Fruit fly (Drosophila melanogaster) whole organism, embryonic: Measurements from ENCODE around the gene Sclp.

ENCODE experiments used
- ATbp ChIP-seq: fragments of 200-800 bp; sonication (Bioruptor generic); optimal IDR thresholded peaks from 2 replicates; lab custom pipeline; 2017; ENCODE audit warnings: missing biosample characterization, mild to moderate bottlenecking, missing genetic modification characterization, missing genetic modification reagents
- Antp ChIP-seq: fragments of 200-800 bp; sonication (Bioruptor generic); optimal IDR thresholded peaks from 3 replicates; lab custom pipeline; 2016; ENCODE audit warnings: missing biosample characterization, missing genetic modification characterization
- Atf6 ChIP-seq: fragments of 200-800 bp; sonication (Bioruptor generic); IDR thresholded peaks from 2 replicates; pipeline ENCODE4 v1.3.6; 2022; ENCODE audit warnings: missing biosample characterization, missing genetic modification characterization
- CG10267 ChIP-seq: fragments of 200-800 bp; sonication (Bioruptor generic); optimal IDR thresholded peaks from 2 replicates; lab custom pipeline; 2018; ENCODE audit warnings: missing biosample characterization, mild to moderate bottlenecking, missing genetic modification characterization, moderate library complexity
- CG11504 ChIP-seq: fragments of 200-800 bp; sonication (Bioruptor generic); optimal IDR thresholded peaks from 3 replicates; lab custom pipeline; 2019; ENCODE audit warnings: missing biosample characterization, mild to moderate bottlenecking, missing genetic modification characterization, moderate library complexity
- CG13424 ChIP-seq: fragments of 200-800 bp; sonication (Bioruptor generic); optimal IDR thresholded peaks from 2 replicates; lab custom pipeline; 2019; ENCODE audit warnings: missing biosample characterization, mild to moderate bottlenecking, missing genetic modification characterization, moderate library complexity
- CG1603 ChIP-seq: fragments of 200-800 bp; sonication (Bioruptor generic); optimal IDR thresholded peaks from 2 replicates; lab custom pipeline; 2019; ENCODE audit warnings: missing biosample characterization, mild to moderate bottlenecking, missing genetic modification characterization, moderate library complexity
- CG16779 ChIP-seq: fragments of 200-800 bp; sonication (Bioruptor generic); IDR thresholded peaks from 2 replicates; pipeline ENCODE4 v1.3.6; 2022; ENCODE audit warnings: missing biosample characterization, missing genetic modification characterization
- CG17359 ChIP-seq: fragments of 200-800 bp; sonication (Bioruptor generic); optimal IDR thresholded peaks from 3 replicates; lab custom pipeline; 2018; ENCODE audit warnings: missing biosample characterization, mild to moderate bottlenecking, missing genetic modification characterization, moderate library complexity
- CG1792 ChIP-seq: fragments of 200-800 bp; sonication (Bioruptor generic); optimal IDR thresholded peaks from 2 replicates; lab custom pipeline; 2016; ENCODE audit warnings: missing biosample characterization, missing genetic modification characterization
- CG18599 ChIP-seq: fragments of 200-800 bp; sonication (Bioruptor generic); optimal IDR thresholded peaks from 3 replicates; lab custom pipeline; 2017; ENCODE audit warnings: missing biosample characterization, missing genetic modification characterization, mild to moderate bottlenecking, moderate library complexity, missing genetic modification reagents
- CG2116 ChIP-seq: fragments of 200-800 bp; sonication (Bioruptor generic); optimal IDR thresholded peaks from 3 replicates; lab custom pipeline; 2018; ENCODE audit warnings: missing biosample characterization, mild to moderate bottlenecking, missing genetic modification characterization
- CG2120 ChIP-seq: fragments of 200-800 bp; sonication (Bioruptor generic); optimal IDR thresholded peaks from 3 replicates; lab custom pipeline; 2016; ENCODE audit warnings: missing biosample characterization, missing genetic modification characterization
- CG3163 ChIP-seq: fragments of 200-800 bp; sonication (Bioruptor generic); optimal IDR thresholded peaks from 3 replicates; lab custom pipeline; 2016; ENCODE audit warnings: missing biosample characterization, missing genetic modification characterization
- CG3847 ChIP-seq: fragments of 200-800 bp; sonication (Bioruptor generic); IDR thresholded peaks from 2 replicates; pipeline ENCODE4 v1.3.6; 2022; ENCODE audit warnings: missing biosample characterization, missing genetic modification characterization
- CG3995 ChIP-seq: fragments of 200-800 bp; sonication (Bioruptor generic); optimal IDR thresholded peaks from 3 replicates; lab custom pipeline; 2016; ENCODE audit warnings: missing biosample characterization, missing genetic modification characterization
- CG42726 ChIP-seq: fragments of 200-800 bp; sonication (Bioruptor generic); IDR thresholded peaks from 2 replicates; pipeline ENCODE4 v1.3.6; 2022; ENCODE audit warnings: missing biosample characterization, missing genetic modification characterization; ENCODE audit not compliant: partially characterized antibody
- CG7963 ChIP-seq: fragments of 200-800 bp; sonication (Bioruptor generic); IDR thresholded peaks from 3 replicates; pipeline ENCODE4 v1.3.6; 2022; ENCODE audit warnings: missing biosample characterization, missing genetic modification characterization; ENCODE audit not compliant: partially characterized antibody
- CG8290 ChIP-seq, 3 experiments: fragments of 200-800 bp; sonication (Bioruptor generic); optimal IDR thresholded peaks; 2 replicates each; lab custom pipeline; 2016 to 2019; ENCODE audit warnings: missing biosample characterization in 3 of 3, missing genetic modification characterization in 3 of 3, mild to moderate bottlenecking in 2 of 3, moderate library complexity in 1 of 3
- CG8924 ChIP-seq: fragments of 200-800 bp; optimal IDR thresholded peaks from 3 replicates; lab custom pipeline; 2019; ENCODE audit warnings: missing biosample characterization, mild to moderate bottlenecking, missing genetic modification characterization, moderate library complexity
- CG9609 ChIP-seq: fragments of 200-800 bp; sonication (Bioruptor generic); optimal IDR thresholded peaks from 3 replicates; lab custom pipeline; 2016; ENCODE audit warnings: missing biosample characterization, missing genetic modification characterization
- CoRest ChIP-seq: fragments of 200-800 bp; sonication (Bioruptor generic); optimal IDR thresholded peaks from 3 replicates; lab custom pipeline; 2018; ENCODE audit warnings: missing biosample characterization, mild to moderate bottlenecking, missing genetic modification characterization, moderate library complexity
- Fer1 ChIP-seq: fragments of 200-800 bp; sonication (Bioruptor generic); optimal IDR thresholded peaks from 2 replicates; lab custom pipeline; 2017; ENCODE audit warnings: missing biosample characterization, mild to moderate bottlenecking, missing genetic modification characterization
- H2.0 ChIP-seq: fragments of 200-800 bp; sonication (Bioruptor generic); IDR thresholded peaks from 2 replicates; pipeline ENCODE4 v1.3.6; 2022; ENCODE audit warnings: missing biosample characterization, missing genetic modification characterization
- Hmr ChIP-seq: fragments of 200-800 bp; sonication (Bioruptor generic); optimal IDR thresholded peaks from 3 replicates; lab custom pipeline; 2017; ENCODE audit warnings: mild to moderate bottlenecking, missing biosample characterization, missing genetic modification reagents, missing genetic modification characterization
- Hr3 ChIP-seq: fragments of 200-800 bp; sonication (Bioruptor generic); optimal IDR thresholded peaks from 3 replicates; lab custom pipeline; 2016; ENCODE audit warnings: missing biosample characterization, missing genetic modification characterization
- Jarid2 ChIP-seq: fragments of 200-800 bp; sonication (Bioruptor generic); optimal IDR thresholded peaks from 3 replicates; lab custom pipeline; 2017; ENCODE audit warnings: mild to moderate bottlenecking, missing biosample characterization, missing genetic modification reagents, missing genetic modification characterization
- MESR4 ChIP-seq: fragments of 200-800 bp; sonication (Bioruptor generic); optimal IDR thresholded peaks from 2 replicates; lab custom pipeline; 2018; ENCODE audit warnings: missing biosample characterization, mild to moderate bottlenecking, missing genetic modification characterization, moderate library complexity
- NFAT ChIP-seq: fragments of 200-800 bp; sonication (Bioruptor generic); IDR thresholded peaks from 2 replicates; pipeline ENCODE4 v1.3.6; 2022; ENCODE audit warnings: missing biosample characterization, missing genetic modification characterization
- NK7.1 ChIP-seq: fragments of 200-800 bp; sonication (Bioruptor generic); optimal IDR thresholded peaks from 3 replicates; lab custom pipeline; 2016; ENCODE audit warnings: missing biosample characterization, missing genetic modification characterization
- Optix ChIP-seq: fragments of 200-800 bp; sonication (Bioruptor generic); IDR thresholded peaks from 3 replicates; pipeline ENCODE4 v1.3.6; 2022; ENCODE audit warnings: missing biosample characterization, missing genetic modification characterization
- Poxn ChIP-seq: fragments of 200-800 bp; sonication (Bioruptor generic); IDR thresholded peaks from 2 replicates; pipeline ENCODE4 v1.3.6; 2022; ENCODE audit warnings: missing biosample characterization, missing genetic modification characterization
- Ssrp ChIP-seq: fragments of 200-800 bp; sonication (Bioruptor generic); optimal IDR thresholded peaks from 2 replicates; lab custom pipeline; 2018; ENCODE audit warnings: missing biosample characterization, mild to moderate bottlenecking, missing genetic modification characterization, moderate library complexity
- aop ChIP-seq: fragments of 200-800 bp; sonication (Bioruptor generic); IDR thresholded peaks from 2 replicates; pipeline ENCODE4 v1.3.6; 2022; ENCODE audit warnings: missing biosample characterization, missing genetic modification characterization
- ap ChIP-seq: fragments of 200-800 bp; sonication (Bioruptor generic); IDR thresholded peaks from 2 replicates; pipeline ENCODE4 v1.3.6; 2022; ENCODE audit warnings: missing biosample characterization, missing genetic modification characterization
- bcd ChIP-seq: fragments of 200-800 bp; sonication (Bioruptor generic); optimal IDR thresholded peaks from 2 replicates; lab custom pipeline; 2017; ENCODE audit warnings: missing biosample characterization, mild to moderate bottlenecking, missing genetic modification characterization
- chm ChIP-seq: fragments of 200-800 bp; sonication (Bioruptor generic); IDR thresholded peaks from 2 replicates; pipeline ENCODE4 v1.3.6; 2022; ENCODE audit warnings: missing biosample characterization, missing genetic modification characterization
- crp ChIP-seq, 2 experiments: fragments of 200-800 bp; sonication (Bioruptor generic); optimal IDR thresholded peaks; 2 replicates in 1 of 2; 3 replicates in 1 of 2; lab custom pipeline; 2017; ENCODE audit warnings: missing biosample characterization in 2 of 2, missing genetic modification characterization in 2 of 2, mild to moderate bottlenecking in 1 of 2, moderate library complexity in 1 of 2
- dmrt11E ChIP-seq: fragments of 200-800 bp; sonication (Bioruptor generic); optimal IDR thresholded peaks from 3 replicates; lab custom pipeline; 2018; ENCODE audit warnings: missing biosample characterization, mild to moderate bottlenecking, missing genetic modification characterization, moderate library complexity
- gcm ChIP-seq: fragments of 200-800 bp; sonication (Bioruptor generic); optimal IDR thresholded peaks from 2 replicates; lab custom pipeline; 2019; ENCODE audit warnings: missing biosample characterization, mild to moderate bottlenecking, missing genetic modification characterization, moderate library complexity
- gcm2 ChIP-seq: fragments of 200-800 bp; sonication (Bioruptor generic); optimal IDR thresholded peaks from 2 replicates; lab custom pipeline; 2016; ENCODE audit warnings: missing biosample characterization, missing genetic modification characterization
- jigr1 ChIP-seq: fragments of 200-800 bp; sonication (Bioruptor generic); IDR thresholded peaks from 3 replicates; pipeline ENCODE4 v1.3.6; 2022; ENCODE audit warnings: missing biosample characterization, missing genetic modification characterization
- p53 ChIP-seq: fragments of 200-800 bp; sonication (Bioruptor generic); optimal IDR thresholded peaks from 2 replicates; lab custom pipeline; 2016; ENCODE audit warnings: missing biosample characterization, missing genetic modification characterization
- pan ChIP-seq, 4 experiments: fragments of >200 bp in 3 of 4; fragments of 200-800 bp in 1 of 4; sonication (Bioruptor generic) in 1 of 4; optimal IDR thresholded peaks in 3 of 4; IDR thresholded peaks in 1 of 4; 2 replicates each; pipeline versions ENCODE4 v1.3.6 to Lab custom; 2017 to 2022; ENCODE audit warnings: missing biosample characterization in 2 of 4, missing genetic modification characterization in 2 of 4, mixed read lengths in 1 of 4
- pfk ChIP-seq: fragments of 200-800 bp; sonication (Bioruptor generic); optimal IDR thresholded peaks from 2 replicates; lab custom pipeline; 2018; ENCODE audit warnings: missing biosample characterization, mild to moderate bottlenecking, missing genetic modification characterization, moderate library complexity
- phol ChIP-seq: fragments of 200-800 bp; sonication (Bioruptor generic); optimal IDR thresholded peaks from 3 replicates; lab custom pipeline; 2018; ENCODE audit warnings: missing biosample characterization, mild to moderate bottlenecking, missing genetic modification characterization, moderate library complexity
- ranshi ChIP-seq: fragments of 200-800 bp; sonication (Bioruptor generic); IDR thresholded peaks from 2 replicates; pipeline ENCODE4 v1.3.6; 2022; ENCODE audit warnings: missing biosample characterization, missing genetic modification characterization
- scrt ChIP-seq: fragments of 200-800 bp; sonication (Bioruptor generic); optimal IDR thresholded peaks from 2 replicates; lab custom pipeline; 2018; ENCODE audit warnings: missing biosample characterization, mild to moderate bottlenecking, missing genetic modification characterization, moderate library complexity
- seq ChIP-seq: fragments of 200-800 bp; sonication (Bioruptor generic); IDR thresholded peaks from 2 replicates; pipeline ENCODE4 v1.3.6; 2022; ENCODE audit warnings: missing biosample characterization, missing genetic modification characterization

The Sclp gene

dm6 chrX:11886976-11887375 is 37.5 kb downstream of the Sclp start, which contains the start of the genes CG10353 and SelG (continued):
- TF ChIP-seq Poxn (GFP tag; lab: Robert Waterston, UW) (no peak), CG17359 (tag; lab: Kevin White, UChicago) (no peak), Fer1 (GFP tag; lab: Kevin White, UChicago) (peak; percentile 44), H2.0 (GFP tag; lab: Robert Waterston, UW) (peak; percentile 23; the same call in 1 of the 2 replicates), bcd (GFP tag; lab: Kevin White, UChicago) (peak; percentile 26), pfk (GFP tag; lab: Kevin White, UChicago) (peak; percentile 36), CG1792 (GFP tag; lab: Kevin White, UChicago) (peak; percentile 24), CG3163 (GFP tag; lab: Kevin White, UChicago) (peak; percentile 27), crp (GFP tag; optimal IDR thresholded peaks at IDR 0.05; lab: Kevin White, UChicago) (peak; percentile 77 to 96), CG16779 (GFP tag; lab: Robert Waterston, UW) (peak; percentile 38; the same call in 1 of the 2 replicates), CG2116 (peak; percentile 63), chm (GFP tag; lab: Robert Waterston, UW) (peak; percentile 49; the same call in 1 of the 2 replicates), CG3847 (GFP tag; lab: Robert Waterston, UW) (peak; percentile 68), ATbp (GFP tag; lab: Kevin White, UChicago) (no peak), CG18599 (GFP tag; lab: Kevin White, UChicago) (peak; percentile 26), CG42726 (GFP tag; lab: Robert Waterston, UW) (peak; percentile 70; the same call in 1 of the 2 replicates), Ssrp (tag; lab: Kevin White, UChicago) (no peak), p53 (GFP tag; lab: Kevin White, UChicago) (peak; percentile 27), scrt (GFP tag; lab: Kevin White, UChicago) (peak; percentile 23), Optix (no peak), CG11504 (tag; lab: Kevin White, UChicago) (peak; percentile 48), CG7963 (GFP tag; lab: Robert Waterston, UW) (peak; percentile 63; the same call in 2 of the 3 replicates), CG3995 (GFP tag; lab: Kevin White, UChicago) (peak; percentile 76), dmrt11E (tag; lab: Kevin White, UChicago) (peak; percentile 17), ranshi (no peak), jigr1 (no peak), NFAT (GFP tag; lab: Robert Waterston, UW) (peak; percentile 47; the same call in 1 of the 2 replicates), CG2120 (GFP tag; lab: Kevin White, UChicago) (peak; percentile 75), Antp (GFP tag; lab: Kevin White, UChicago) (peak; percentile 66), CG8924 (peak; percentile 43), gcm (GFP tag; lab: Kevin White, UChicago) (no peak), Hmr (peak; percentile 32), Hr3 (GFP tag; lab: Kevin White, UChicago) (peak; percentile 11), gcm2 (GFP tag; lab: Kevin White, UChicago) (no peak), NK7.1 (GFP tag; lab: Kevin White, UChicago) (peak; percentile 27), CG9609 (GFP tag; lab: Kevin White, UChicago) (peak; percentile 28), Atf6 (GFP tag; lab: Robert Waterston, UW) (no peak; the same call in 1 of the 2 replicates), seq (no peak), pan (optimal IDR thresholded peaks at IDR 0.05; lab: Kevin White, UChicago) (no peak), pan (GFP tag; optimal IDR thresholded peaks at IDR 0.05 in 1 of 2, IDR thresholded peaks at IDR 0.05 in 1 of 2) (peak in 1 of 2 experiments; percentile 21), MESR4 (peak; percentile 81), Jarid2 (peak; percentile 14), CG10267 (peak; percentile 95), phol (tag; lab: Kevin White, UChicago) (peak; percentile 27), aop (GFP tag; lab: Robert Waterston, UW) (no peak), ap (GFP tag; lab: Robert Waterston, UW) (no peak), CG13424 (tag; lab: Kevin White, UChicago) (peak; percentile 13), CoRest (tag; lab: Kevin White, UChicago) (peak; percentile 0), CG8290 (GFP tag; optimal IDR thresholded peaks at IDR 0.05; lab: Kevin White, UChicago) (peak; percentile 48), CG8290 (tag; optimal IDR thresholded peaks at IDR 0.05; lab: Kevin White, UChicago) (peak in 1 of 2 experiments; percentile 85), CG1603 (tag; lab: Kevin White, UChicago) (peak; percentile 80)
